Worm (Caenorhabditis elegans) whole organism, L1 larva: ENCODE data around the gene C07A9.10.
A peak's percentile ranks its signal among the peaks of the same experiment; 100 is the strongest.

Source experiments
- F16B12.6 ChIP-seq: fragments of 150-350 bp; optimal IDR thresholded peaks from 2 replicates; lab custom pipeline; 2014; ENCODE audit warnings: missing biosample characterization, missing genetic modification characterization
- Y116A8C.19 ChIP-seq: sonication (generic microtip); optimal IDR thresholded peaks from 2 replicates; lab custom pipeline; 2016; ENCODE audit warnings: missing compliant biosample characterization, missing genetic modification characterization, borderline replicate concordance
- blmp-1 ChIP-seq: fragments of 150-350 bp; optimal IDR thresholded peaks from 2 replicates; lab custom pipeline; 2014; ENCODE audit warnings: missing biosample characterization, missing genetic modification characterization
- ceh-82 ChIP-seq, 3 experiments: fragments of 150-350 bp in 1 of 3; sonication (generic microtip) in 2 of 3; optimal IDR thresholded peaks; 2 replicates each; lab custom pipeline; 2014 to 2017; ENCODE audit warnings: missing biosample characterization in 3 of 3, missing genetic modification characterization in 3 of 3
- ceh-90 ChIP-seq: sonication (generic microtip); optimal IDR thresholded peaks from 2 replicates; lab custom pipeline; 2016; ENCODE audit warnings: missing genetic modification characterization, missing compliant biosample characterization
- dpl-1 ChIP-seq, 3 experiments: fragments of 150-350 bp in 2 of 3; sonication (generic microtip) in 1 of 3; optimal IDR thresholded peaks; 2 replicates each; lab custom pipeline; 2014 to 2017; ENCODE audit warnings: missing biosample characterization in 3 of 3, missing genetic modification characterization in 3 of 3, missing genetic modification reagents in 3 of 3
- dsc-1 ChIP-seq: sonication (generic microtip); optimal IDR thresholded peaks from 2 replicates; lab custom pipeline; 2016; ENCODE audit warnings: mild to moderate bottlenecking, missing genetic modification characterization, missing compliant biosample characterization
- efl-1 ChIP-seq, 4 experiments: fragments of 150-350 bp; optimal IDR thresholded peaks in 3 of 4; peaks in 1 of 4; 1 replicate in 1 of 4; 2 replicates in 3 of 4; lab custom pipeline; 2014; ENCODE audit warnings: missing biosample characterization in 2 of 4, missing genetic modification characterization in 2 of 4, missing genetic modification reagents in 2 of 4
- egl-27 ChIP-seq, 2 experiments: fragments of 150-350 bp in 1 of 2; sonication (generic microtip); optimal IDR thresholded peaks; 3 replicates each; lab custom pipeline; 2017 to 2018; ENCODE audit warnings: missing biosample characterization in 2 of 2, missing genetic modification characterization in 2 of 2, missing genetic modification reagents in 2 of 2
- elt-3 ChIP-seq, 6 experiments: fragments of 150-350 bp in 1 of 6; sonication (generic microtip); optimal IDR thresholded peaks; 2 replicates each; lab custom pipeline; 2017 to 2018; ENCODE audit warnings: missing biosample characterization in 6 of 6, missing genetic modification characterization in 6 of 6, inconsistent platforms in 1 of 6
- fkh-10 ChIP-seq: sonication (generic microtip); optimal IDR thresholded peaks from 2 replicates; lab custom pipeline; 2017; ENCODE audit warnings: missing biosample characterization, missing genetic modification reagents, missing genetic modification characterization
- fkh-8 ChIP-seq: sonication (generic microtip); optimal IDR thresholded peaks from 2 replicates; lab custom pipeline; 2016; ENCODE audit warnings: mild to moderate bottlenecking, missing genetic modification characterization, missing compliant biosample characterization
- fos-1 ChIP-seq: fragments of 150-350 bp; optimal IDR thresholded peaks from 2 replicates; lab custom pipeline; 2014; ENCODE audit warnings: missing biosample characterization, missing genetic modification characterization
- grh-1 ChIP-seq: fragments of 200-800 bp; sonication (Bioruptor generic); IDR thresholded peaks from 2 replicates; pipeline ENCODE4 v1.3.6; 2022; ENCODE audit warnings: missing genetic modification reagents, missing genetic modification characterization, missing compliant biosample characterization
- hlh-17 ChIP-seq: fragments of 200-800 bp; sonication (Bioruptor generic); optimal IDR thresholded peaks from 2 replicates; lab custom pipeline; 2018; ENCODE audit warnings: missing genetic modification characterization, mild to moderate bottlenecking, missing compliant biosample characterization, moderate library complexity, borderline replicate concordance
- isw-1 ChIP-seq: fragments of 200-800 bp; sonication (Bioruptor generic); IDR thresholded peaks from 2 replicates; pipeline ENCODE4 v1.3.6; 2022; ENCODE audit warnings: missing genetic modification characterization, missing compliant biosample characterization
- lin-14 ChIP-seq: fragments of 200-800 bp; sonication (Bioruptor generic); optimal IDR thresholded peaks from 2 replicates; lab custom pipeline; 2018; ENCODE audit warnings: mild to moderate bottlenecking, missing genetic modification characterization, moderate library complexity, missing compliant biosample characterization
- lin-15B ChIP-seq: fragments of 150-350 bp; sonication (generic microtip); optimal IDR thresholded peaks from 3 replicates; lab custom pipeline; 2014; ENCODE audit warnings: missing biosample characterization, missing genetic modification characterization
- lin-35 ChIP-seq, 2 experiments: fragments of 150-350 bp; optimal IDR thresholded peaks; 2 replicates each; lab custom pipeline; 2014; ENCODE audit warnings: missing biosample characterization in 2 of 2, missing genetic modification characterization in 2 of 2, missing genetic modification reagents in 2 of 2
- lsy-2 ChIP-seq, 2 experiments: fragments of 150-350 bp; optimal IDR thresholded peaks; 2 replicates each; lab custom pipeline; 2014; ENCODE audit warnings: missing biosample characterization in 2 of 2, missing genetic modification characterization in 2 of 2
- mdl-1 ChIP-seq, 2 experiments: fragments of 150-350 bp; optimal IDR thresholded peaks; 2 replicates each; lab custom pipeline; 2014 to 2017; ENCODE audit warnings: missing biosample characterization in 2 of 2, missing genetic modification characterization in 2 of 2, inconsistent platforms in 1 of 2
- mep-1 ChIP-seq: fragments of 150-350 bp; optimal IDR thresholded peaks from 2 replicates; lab custom pipeline; 2014; ENCODE audit warnings: missing biosample characterization, missing genetic modification characterization
- nhr-11 ChIP-seq: fragments of 150-350 bp; optimal IDR thresholded peaks from 2 replicates; lab custom pipeline; 2014; ENCODE audit warnings: missing biosample characterization, missing genetic modification characterization
- nhr-12 ChIP-seq: sonication (generic microtip); optimal IDR thresholded peaks from 2 replicates; lab custom pipeline; 2017; ENCODE audit warnings: missing biosample characterization, missing genetic modification characterization
- nhr-19 ChIP-seq: fragments of 200-800 bp; sonication (Bioruptor generic); conservative IDR thresholded peaks from 2 replicates; pipeline ENCODE4 v1.3.6; 2022; ENCODE audit warnings: missing genetic modification characterization, missing compliant biosample characterization
- nhr-47 ChIP-seq: sonication (generic microtip); optimal IDR thresholded peaks from 2 replicates; lab custom pipeline; 2016; ENCODE audit warnings: mild to moderate bottlenecking, missing genetic modification characterization, moderate library complexity, missing compliant biosample characterization
- nhr-77 ChIP-seq: fragments of 150-350 bp; optimal IDR thresholded peaks from 2 replicates; lab custom pipeline; 2014; ENCODE audit warnings: missing biosample characterization, missing genetic modification characterization
- nhr-85 ChIP-seq: sonication (generic microtip); peaks from one replicate; lab custom pipeline; 2016; ENCODE audit warnings: missing genetic modification characterization, inconsistent platforms, missing compliant biosample characterization
- pax-3 ChIP-seq: fragments of 200-800 bp; sonication (Bioruptor generic); optimal IDR thresholded peaks from 2 replicates; lab custom pipeline; 2018; ENCODE audit warnings: mild to moderate bottlenecking, missing genetic modification characterization, moderate library complexity, missing compliant biosample characterization
- pqm-1 ChIP-seq: sonication (generic microtip); optimal IDR thresholded peaks from 3 replicates; lab custom pipeline; 2017; ENCODE audit warnings: missing biosample characterization, missing genetic modification characterization
- rnt-1 ChIP-seq: sonication (generic microtip); optimal IDR thresholded peaks from 2 replicates; lab custom pipeline; 2016; ENCODE audit warnings: mild to moderate bottlenecking, missing genetic modification characterization, moderate library complexity, missing compliant biosample characterization
- skn-1 ChIP-seq: fragments of 150-350 bp; optimal IDR thresholded peaks from 2 replicates; lab custom pipeline; 2014; ENCODE audit warnings: missing biosample characterization, missing genetic modification characterization
- snu-23 ChIP-seq: sonication (generic microtip); optimal IDR thresholded peaks from 2 replicates; lab custom pipeline; 2016; ENCODE audit warnings: missing genetic modification characterization, missing compliant biosample characterization
- tbx-2 ChIP-seq: sonication (generic microtip); optimal IDR thresholded peaks from 2 replicates; lab custom pipeline; 2016; ENCODE audit warnings: missing genetic modification characterization, missing compliant biosample characterization
- unc-130 ChIP-seq: fragments of 150-350 bp; optimal IDR thresholded peaks from 2 replicates; lab custom pipeline; 2017; ENCODE audit warnings: missing biosample characterization, missing genetic modification characterization, inconsistent platforms
- unc-62 ChIP-seq: fragments of 150-350 bp; optimal IDR thresholded peaks from 2 replicates; lab custom pipeline; 2014; ENCODE audit warnings: missing biosample characterization, missing genetic modification reagents, missing genetic modification characterization
- unc-86 ChIP-seq: sonication (generic microtip); optimal IDR thresholded peaks from 2 replicates; lab custom pipeline; 2016; ENCODE audit warnings: missing genetic modification characterization, missing compliant biosample characterization
- unc-98 ChIP-seq: fragments of 200-800 bp; sonication (Bioruptor generic); IDR thresholded peaks from 2 replicates; pipeline ENCODE4 v1.3.6; 2022; ENCODE audit warnings: missing genetic modification characterization, missing compliant biosample characterization
- zag-1 ChIP-seq: fragments of 150-350 bp; optimal IDR thresholded peaks from 2 replicates; lab custom pipeline; 2014; ENCODE audit warnings: missing biosample characterization, missing genetic modification characterization
- ztf-11 ChIP-seq, 2 experiments: sonication (generic microtip); optimal IDR thresholded peaks; 2 replicates each; lab custom pipeline; 2016 to 2017; ENCODE audit warnings: missing genetic modification characterization in 2 of 2, missing biosample characterization in 1 of 2, missing compliant biosample characterization in 1 of 2

C07A9.10 gene

ce11 chrIII:9703747-9704605 is 18.1 kb upstream of the C07A9.10 start (continued):
- TF ChIP-seq F16B12.6 (tag; lab: Kevin White, UChicago) (peak; percentile 14), dsc-1 (tag; lab: Kevin White, UChicago) (peak; percentile 76), zag-1 (no peak), unc-86 (peak; percentile 59), isw-1 (GFP tag; lab: Robert Waterston, UW) (no peak; the same call in 1 of the 2 replicates), tbx-2 (tag; lab: Kevin White, UChicago) (peak; percentile 62), fkh-10 (peak; percentile 38), fkh-8 (tag; lab: Kevin White, UChicago) (peak; percentile 82), unc-98 (GFP tag; lab: Robert Waterston, UW) (no peak), nhr-11 (tag; lab: Kevin White, UChicago) (no peak), pqm-1 (tag; lab: Kevin White, UChicago) (no peak), efl-1 (optimal IDR thresholded peaks at IDR 0.05; lab: Kevin White, UChicago) (no peak), efl-1 (GFP tag; optimal IDR thresholded peaks at IDR 0.05 in 1 of 2; lab: Kevin White, UChicago) (peak in 1 of 2 experiments; percentile 61), nhr-85 (peak; percentile 47), lin-14 (GFP tag; lab: Kevin White, UChicago) (peak; percentile 89), egl-27 (tag; optimal IDR thresholded peaks at IDR 0.05; lab: Kevin White, UChicago) (no peak), mdl-1 (tag; optimal IDR thresholded peaks at IDR 0.05; lab: Kevin White, UChicago) (no peak), mep-1 (tag; lab: Kevin White, UChicago) (peak; percentile 55), snu-23 (GFP tag; lab: Kevin White, UChicago) (peak; percentile 37)

ce11 chrIII:9702665-9703252 is 16.9 kb upstream of the C07A9.10 start:
- TF ChIP-seq mep-1 (tag; lab: Kevin White, UChicago) (peak; percentile 40), lin-14 (GFP tag; lab: Kevin White, UChicago) (peak; percentile 51), lsy-2 (tag; optimal IDR thresholded peaks at IDR 0.05; lab: Kevin White, UChicago) (no peak), fkh-8 (tag; lab: Kevin White, UChicago) (peak; percentile 49), blmp-1 (peak; percentile 49), ceh-82 (tag; optimal IDR thresholded peaks at IDR 0.05; lab: Kevin White, UChicago) (peak in 2 of 3 experiments; percentile 13 to 18), skn-1 (tag; lab: Kevin White, UChicago) (no peak)
- TF ChIP-seq, all 84 proteins: peak for 5

ce11 chrIII:9701798-9702197 is 15.9 kb upstream of the C07A9.10 start:
- TF ChIP-seq ceh-82 (tag; optimal IDR thresholded peaks at IDR 0.05; lab: Kevin White, UChicago) = peak in 1 of 3 experiments; percentile 23
- no peak for TF ChIP-seq unc-86
- TF ChIP-seq lin-14 (GFP tag; lab: Kevin White, UChicago) = peak; percentile 62
- peak; percentile 0 for TF ChIP-seq nhr-47 (tag; lab: Kevin White, UChicago)
- TF ChIP-seq, all 84 proteins: peak for 3

ce11 chrIII:9700114-9700690 is 14.3 kb upstream of the C07A9.10 start:
- TF ChIP-seq nhr-77 (tag; lab: Kevin White, UChicago) (no peak), lin-14 (GFP tag; lab: Kevin White, UChicago) (peak; percentile 43), lin-15B (tag; lab: Kevin White, UChicago) (no peak), ceh-90 (tag; lab: Kevin White, UChicago) (no peak), fkh-8 (tag; lab: Kevin White, UChicago) (no peak), fos-1 (tag; lab: Kevin White, UChicago) (no peak), elt-3 (tag; optimal IDR thresholded peaks at IDR 0.05; lab: Kevin White, UChicago) (peak in 1 of 6 experiments; percentile 13), Y116A8C.19 (no peak), hlh-17 (GFP tag; lab: Kevin White, UChicago) (no peak), nhr-19 (no peak), efl-1 (optimal IDR thresholded peaks at IDR 0.05; lab: Kevin White, UChicago) (no peak), efl-1 (GFP tag; optimal IDR thresholded peaks at IDR 0.05 in 1 of 2; lab: Kevin White, UChicago) (peak in 1 of 2 experiments; percentile 14), ztf-11 (tag; optimal IDR thresholded peaks at IDR 0.05; lab: Kevin White, UChicago) (no peak), blmp-1 (peak; percentile 19), nhr-12 (tag; lab: Kevin White, UChicago) (no peak), pax-3 (tag; lab: Kevin White, UChicago) (no peak), pqm-1 (tag; lab: Kevin White, UChicago) (no peak), ceh-82 (tag; optimal IDR thresholded peaks at IDR 0.05; lab: Kevin White, UChicago) (no peak), unc-130 (tag; lab: Kevin White, UChicago) (no peak), grh-1 (GFP tag; lab: Robert Waterston, UW) (no peak), unc-62 (no peak), lin-35 (GFP tag; optimal IDR thresholded peaks at IDR 0.05; lab: Kevin White, UChicago) (peak in 1 of 2 experiments; percentile 36), unc-98 (GFP tag; lab: Robert Waterston, UW) (no peak), dpl-1 (GFP tag; optimal IDR thresholded peaks at IDR 0.05; lab: Kevin White, UChicago) (no peak), egl-27 (tag; optimal IDR thresholded peaks at IDR 0.05; lab: Kevin White, UChicago) (no peak), rnt-1 (tag; lab: Kevin White, UChicago) (no peak)
